Fruit fly (Drosophila melanogaster) whole organism, wandering third instar larva: ENCODE results near the gene MSAmiP.

Experiments used
- CG32264 ChIP-seq: fragments of 200-800 bp; sonication (Bioruptor generic); optimal IDR thresholded peaks from 2 replicates; lab custom pipeline; 2016; ENCODE audit warnings: missing biosample characterization, missing genetic modification characterization
- Dif ChIP-seq: fragments of 200-275, 200-300 bp; sonication (Bioruptor generic); optimal IDR thresholded peaks from 2 replicates; lab custom pipeline; 2018; ENCODE audit warnings: missing biosample characterization, missing genetic modification characterization; ENCODE audit not compliant: partially characterized antibody
- GATAd ChIP-seq: sonication (Bioruptor generic); optimal IDR thresholded peaks from 2 replicates; lab custom pipeline; 2016; ENCODE audit warnings: missing biosample characterization, missing genetic modification characterization
- HLH106 ChIP-seq: fragments of 200-800 bp; optimal IDR thresholded peaks from 3 replicates; lab custom pipeline; 2019; ENCODE audit warnings: missing biosample characterization, mild to moderate bottlenecking, missing genetic modification characterization, moderate library complexity
- Vsx2 ChIP-seq: fragments of 200-300, 225-300 bp; sonication (Bioruptor generic); optimal IDR thresholded peaks from 2 replicates; lab custom pipeline; 2018; ENCODE audit warnings: missing biosample characterization, missing genetic modification characterization; ENCODE audit not compliant: partially characterized antibody
- br ChIP-seq: fragments of 200-800 bp; sonication (Bioruptor generic); optimal IDR thresholded peaks from 2 replicates; lab custom pipeline; 2016; ENCODE audit warnings: missing biosample characterization, missing genetic modification characterization
- fru ChIP-seq: fragments of 200-800 bp; sonication (Bioruptor generic); optimal IDR thresholded peaks from 3 replicates; lab custom pipeline; 2016; ENCODE audit warnings: missing biosample characterization, mild to moderate bottlenecking, missing genetic modification characterization
- pan ChIP-seq: fragments of >200 bp; optimal IDR thresholded peaks from 2 replicates; lab custom pipeline; 2017
- sv ChIP-seq: fragments of 200-800 bp; sonication (Bioruptor generic); optimal IDR thresholded peaks from 3 replicates; lab custom pipeline; 2016; ENCODE audit warnings: missing biosample characterization, missing genetic modification characterization
- usp ChIP-seq: fragments of >200 bp; optimal IDR thresholded peaks from 2 replicates; lab custom pipeline; 2017; ENCODE audit warnings: missing biosample characterization, missing genetic modification characterization
- woc ChIP-seq: sonication (Bioruptor generic); optimal IDR thresholded peaks from 2 replicates; lab custom pipeline; 2016; ENCODE audit warnings: missing biosample characterization, mild to moderate bottlenecking, missing genetic modification characterization

- TF ChIP-seq pan: no peak
- TF ChIP-seq fru (GFP tag; lab: Kevin White, UChicago): no peak
- TF ChIP-seq CG32264 (GFP tag; lab: Kevin White, UChicago): no peak
- TF ChIP-seq Dif (GFP tag; lab: Kevin White, UChicago): no peak
- no peak for TF ChIP-seq HLH106 (tag; lab: Kevin White, UChicago)
- no peak for TF ChIP-seq Vsx2 (GFP tag; lab: Kevin White, UChicago)
- TF ChIP-seq br (GFP tag; lab: Kevin White, UChicago): no peak
- TF ChIP-seq woc: no peak
- no peak for TF ChIP-seq GATAd (GFP tag; lab: Kevin White, UChicago)
- TF ChIP-seq sv (GFP tag; lab: Kevin White, UChicago): no peak
- no peak for TF ChIP-seq usp
Observed at dm6 chr3R:16872980-16873765, 22.9 kb downstream of the MSAmiP start.
